Worm (Caenorhabditis elegans): ENCODE results near the gene Y53C12A.11.
A peak's percentile ranks its signal among the peaks of the same experiment; 100 is the strongest.

DNA sequence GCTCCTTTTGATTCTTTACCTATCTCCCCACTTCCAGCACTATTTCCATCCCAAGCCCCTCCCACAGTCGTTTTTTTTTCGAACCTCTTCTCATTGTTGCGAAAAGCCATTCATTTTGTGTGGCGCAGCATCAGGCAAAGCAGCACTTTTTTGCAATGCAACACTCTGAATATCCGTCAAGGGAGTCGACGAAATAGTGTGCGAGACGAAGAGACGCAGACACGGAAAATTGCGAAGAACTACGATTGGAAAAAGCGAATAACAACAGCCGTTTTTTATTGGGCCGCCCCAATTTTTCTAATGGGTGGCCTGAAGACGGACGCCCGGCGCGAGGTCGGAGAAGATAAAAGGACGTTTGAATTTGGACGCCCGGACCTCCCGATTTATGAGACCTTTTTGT is 11.4 kb upstream of the Y53C12A.11 start:
- TF ChIP-seq ces-1 (GFP tag; optimal IDR thresholded peaks at IDR 0.05) (no peak), rbr-2 (tag; optimal IDR thresholded peaks at IDR 0.05) (peak; percentile 28), mdl-1 (tag; optimal IDR thresholded peaks at IDR 0.05) (no peak), nhr-25 (tag; optimal IDR thresholded peaks at IDR 0.05; ENCODE audit: borderline replicate concordance, insufficient read depth) (no peak), pqm-1 (tag; optimal IDR thresholded peaks at IDR 0.05) (no peak), ceh-62 (tag; optimal IDR thresholded peaks at IDR 0.05) (no peak), madf-5 (GFP tag; IDR thresholded peaks at IDR 0.05) (no peak), fos-1 (tag; optimal IDR thresholded peaks at IDR 0.05) (no peak), nhr-237 (tag; optimal IDR thresholded peaks at IDR 0.05) (no peak), ceh-28 (tag; optimal IDR thresholded peaks at IDR 0.05) (no peak), unc-130 (GFP tag; optimal IDR thresholded peaks at IDR 0.05) (no peak), nhr-11 (tag; optimal IDR thresholded peaks at IDR 0.05) (no peak)

Data from whole organism, L4 larva.